Worm (Caenorhabditis elegans) whole organism, late embryonic: ENCODE data around the gene ins-21.

ENCODE experiments used
- ama-1 ChIP-seq: fragments of 150-350 bp; optimal IDR thresholded peaks from 2 replicates; lab custom pipeline; 2014
- rnt-1 ChIP-seq: sonication (generic microtip); optimal IDR thresholded peaks from 2 replicates; lab custom pipeline; 2016; ENCODE audit warnings: missing genetic modification characterization, missing compliant biosample characterization
- sox-4 ChIP-seq: sonication (generic microtip); optimal IDR thresholded peaks from 2 replicates; lab custom pipeline; 2017; ENCODE audit warnings: mild to moderate bottlenecking, missing genetic modification characterization, inconsistent platforms, missing compliant biosample characterization

ce11 chrIII:9999235-9999634 is 24.3 kb upstream of the ins-21 start, which contains the start of gene C05B5.17:
- no peak for TF ChIP-seq sox-4 (tag; lab: Kevin White, UChicago)
- no peak for TF ChIP-seq rnt-1
- TF ChIP-seq ama-1 (lab: Kevin White, UChicago), result no peak
